Worm (Caenorhabditis elegans): Measurements from ENCODE around the gene chin-1.

DNA sequence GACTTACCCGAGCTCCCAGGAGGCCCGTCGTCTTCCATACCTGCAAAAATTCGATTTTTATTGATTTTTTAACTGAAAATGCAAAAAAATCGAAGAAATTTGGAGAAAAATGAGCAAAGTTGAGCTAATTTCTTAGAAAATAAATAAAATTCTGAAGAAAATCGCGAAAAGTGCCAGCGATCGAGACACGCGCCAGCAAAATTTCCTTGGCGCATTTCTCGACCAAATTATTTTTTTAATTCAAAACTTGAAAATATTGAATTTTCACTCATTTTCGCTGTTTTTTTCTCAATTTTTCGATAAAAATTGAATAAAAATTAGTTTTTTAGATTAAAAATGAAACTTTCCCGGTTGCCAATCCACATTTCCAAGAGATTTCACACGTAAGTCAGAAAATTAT is at the start of gene chin-1, which contains the start of gene BE0003N10.1:
- no peak for TF ChIP-seq ztf-23 (GFP tag; IDR thresholded peaks at IDR 0.05)
- no peak for TF ChIP-seq ztf-29 (GFP tag; IDR thresholded peaks at IDR 0.05)
- TF ChIP-seq klf-2 (GFP tag; conservative IDR thresholded peaks at IDR 0.05), result no peak
- TF ChIP-seq ref-1 (GFP tag; conservative IDR thresholded peaks at IDR 0.05), result no peak
- TF ChIP-seq flt-1 (GFP tag; IDR thresholded peaks at IDR 0.05), result no peak
- TF ChIP-seq cog-1 (tag; optimal IDR thresholded peaks at IDR 0.05), result no peak
- TF ChIP-seq T22C8.4 (GFP tag; IDR thresholded peaks at IDR 0.05), result no peak
- no peak for TF ChIP-seq med-1 (GFP tag; optimal IDR thresholded peaks at IDR 0.05; ENCODE audit: insufficient read depth)
- TF ChIP-seq tab-1 (GFP tag; IDR thresholded peaks at IDR 0.05), result no peak

All from whole organism, midembryonic.